Fruit fly (Drosophila melanogaster) whole organism, prepupa: ENCODE measurements around the gene CG2200.

Source experiments
- Blimp-1 ChIP-seq: fragments of 200-800 bp; sonication (Bioruptor generic); optimal IDR thresholded peaks from 3 replicates; lab custom pipeline; 2017; ENCODE audit warnings: missing biosample characterization, missing genetic modification characterization, mild to moderate bottlenecking, moderate library complexity, missing genetic modification reagents
- CG10631 ChIP-seq: fragments of 200-800 bp; sonication (Bioruptor generic); optimal IDR thresholded peaks from 2 replicates; lab custom pipeline; 2016; ENCODE audit warnings: missing biosample characterization, missing genetic modification characterization
- CG10669 ChIP-seq: fragments of 200-800 bp; sonication (Bioruptor generic); optimal IDR thresholded peaks from 3 replicates; lab custom pipeline; 2018; ENCODE audit warnings: missing biosample characterization, mild to moderate bottlenecking, missing genetic modification characterization, moderate library complexity
- CG11294 ChIP-seq: fragments of 200-800 bp; sonication (Bioruptor generic); IDR thresholded peaks from 2 replicates; pipeline ENCODE4 v1.3.6; 2022; ENCODE audit warnings: missing biosample characterization, missing genetic modification characterization
- CG11902 ChIP-seq: fragments of 200-800 bp; sonication (Bioruptor generic); optimal IDR thresholded peaks from 3 replicates; lab custom pipeline; 2016; ENCODE audit warnings: missing biosample characterization, missing genetic modification characterization
- CG15336 ChIP-seq: fragments of 200-800 bp; sonication (Bioruptor generic); IDR thresholded peaks from 2 replicates; pipeline ENCODE4 v1.3.6; 2022; ENCODE audit warnings: missing biosample characterization, missing genetic modification characterization
- CG1621 ChIP-seq: fragments of 200-800 bp; sonication (Bioruptor generic); optimal IDR thresholded peaks from 3 replicates; lab custom pipeline; 2018; ENCODE audit warnings: missing biosample characterization, mild to moderate bottlenecking, missing genetic modification characterization
- CG16779 ChIP-seq: fragments of 200-800 bp; sonication (Bioruptor generic); optimal IDR thresholded peaks from 3 replicates; lab custom pipeline; 2017; ENCODE audit warnings: missing biosample characterization, mild to moderate bottlenecking, missing genetic modification characterization
- CG32006 ChIP-seq: fragments of 200-800 bp; sonication (Bioruptor generic); optimal IDR thresholded peaks from 3 replicates; lab custom pipeline; 2017; ENCODE audit warnings: missing biosample characterization, mild to moderate bottlenecking, missing genetic modification characterization
- CG34406 ChIP-seq: fragments of 200-800 bp; sonication (Bioruptor generic); optimal IDR thresholded peaks from 3 replicates; lab custom pipeline; 2016; ENCODE audit warnings: missing biosample characterization, missing genetic modification characterization
- CG6276 ChIP-seq: fragments of 200-800 bp; sonication (Bioruptor generic); optimal IDR thresholded peaks from 2 replicates; lab custom pipeline; 2017; ENCODE audit warnings: missing biosample characterization, mild to moderate bottlenecking, missing genetic modification characterization
- CG6792 ChIP-seq: fragments of 200-800 bp; sonication (Bioruptor generic); optimal IDR thresholded peaks from 3 replicates; lab custom pipeline; 2016; ENCODE audit warnings: missing biosample characterization, missing genetic modification characterization
- CG6808 ChIP-seq: fragments of 200-800 bp; sonication (Bioruptor generic); optimal IDR thresholded peaks from 3 replicates; lab custom pipeline; 2017; ENCODE audit warnings: missing biosample characterization, missing genetic modification characterization, mild to moderate bottlenecking, moderate library complexity, missing genetic modification reagents
- CG6854 ChIP-seq: fragments of 200-800 bp; sonication (Bioruptor generic); optimal IDR thresholded peaks from 2 replicates; lab custom pipeline; 2017; ENCODE audit warnings: missing biosample characterization, mild to moderate bottlenecking, missing genetic modification characterization
- CG8119 ChIP-seq: fragments of 200-800 bp; sonication (Bioruptor generic); IDR thresholded peaks from 3 replicates; pipeline ENCODE4 v1.3.6; 2022; ENCODE audit warnings: missing biosample characterization, missing genetic modification characterization
- CG8632 ChIP-seq: fragments of 200-800 bp; sonication (Bioruptor generic); optimal IDR thresholded peaks from 3 replicates; lab custom pipeline; 2016; ENCODE audit warnings: missing biosample characterization, missing genetic modification characterization
- Eip75B ChIP-seq: fragments of 200-800 bp; sonication (Bioruptor generic); optimal IDR thresholded peaks from 3 replicates; lab custom pipeline; 2016; ENCODE audit warnings: missing biosample characterization, missing genetic modification characterization
- Eip93F ChIP-seq: fragments of 200-800 bp; sonication (Bioruptor generic); optimal IDR thresholded peaks from 2 replicates; lab custom pipeline; 2016; ENCODE audit warnings: missing biosample characterization, mild to moderate bottlenecking, missing genetic modification characterization
- Ets21C ChIP-seq: fragments of 200-800 bp; sonication (Bioruptor generic); optimal IDR thresholded peaks from 3 replicates; lab custom pipeline; 2016; ENCODE audit warnings: missing biosample characterization, missing genetic modification characterization
- Ets96B ChIP-seq: fragments of 200-800 bp; optimal IDR thresholded peaks from 2 replicates; lab custom pipeline; 2019; ENCODE audit warnings: missing biosample characterization, mild to moderate bottlenecking, missing genetic modification characterization, moderate library complexity
- Gug ChIP-seq: fragments of 200-800 bp; sonication (Bioruptor generic); IDR thresholded peaks from 2 replicates; pipeline ENCODE4 v1.3.6; 2022; ENCODE audit warnings: missing biosample characterization, missing genetic modification characterization
- Lpt ChIP-seq: fragments of 200-800 bp; sonication (Bioruptor generic); optimal IDR thresholded peaks from 3 replicates; lab custom pipeline; 2016; ENCODE audit warnings: missing biosample characterization, missing genetic modification characterization
- Met ChIP-seq: fragments of 200-800 bp; sonication (Bioruptor generic); optimal IDR thresholded peaks from 3 replicates; lab custom pipeline; 2016; ENCODE audit warnings: missing biosample characterization, missing genetic modification characterization
- Smox ChIP-seq: fragments of 200-800 bp; sonication (Bioruptor generic); optimal IDR thresholded peaks from 3 replicates; lab custom pipeline; 2016; ENCODE audit warnings: missing biosample characterization, missing genetic modification characterization
- Sox102F ChIP-seq: fragments of 200-800 bp; sonication (Bioruptor generic); optimal IDR thresholded peaks from 2 replicates; lab custom pipeline; 2016; ENCODE audit warnings: missing biosample characterization, mild to moderate bottlenecking, missing genetic modification characterization
- cyc ChIP-seq: fragments of 200-800 bp; sonication (Bioruptor generic); optimal IDR thresholded peaks from 3 replicates; lab custom pipeline; 2016; ENCODE audit warnings: missing biosample characterization, missing genetic modification characterization
- dac ChIP-seq: fragments of 200-800 bp; sonication (Bioruptor generic); optimal IDR thresholded peaks from 2 replicates; lab custom pipeline; 2017; ENCODE audit warnings: missing biosample characterization, mild to moderate bottlenecking, missing genetic modification characterization
- dsx ChIP-seq: fragments of 200-800 bp; optimal IDR thresholded peaks from 3 replicates; lab custom pipeline; 2019; ENCODE audit warnings: missing biosample characterization, mild to moderate bottlenecking, missing genetic modification characterization, moderate library complexity; ENCODE audit not compliant: poor library complexity, severe bottlenecking
- esn ChIP-seq: fragments of 200-800 bp; sonication (Bioruptor generic); optimal IDR thresholded peaks from 2 replicates; lab custom pipeline; 2016; ENCODE audit warnings: missing biosample characterization, mild to moderate bottlenecking, missing genetic modification characterization, moderate library complexity
- fkh ChIP-seq: fragments of 200-800 bp; sonication (Bioruptor generic); optimal IDR thresholded peaks from 3 replicates; lab custom pipeline; 2017; ENCODE audit warnings: missing biosample characterization, mild to moderate bottlenecking, missing genetic modification characterization, moderate library complexity
- lz ChIP-seq: fragments of 200-800 bp; sonication (Bioruptor generic); optimal IDR thresholded peaks from 3 replicates; lab custom pipeline; 2016; ENCODE audit warnings: missing biosample characterization, missing genetic modification characterization
- net ChIP-seq: fragments of 200-800 bp; sonication (Bioruptor generic); optimal IDR thresholded peaks from 3 replicates; lab custom pipeline; 2016; ENCODE audit warnings: missing biosample characterization, missing genetic modification characterization
- pdm3 ChIP-seq: fragments of 200-800 bp; sonication (Bioruptor generic); optimal IDR thresholded peaks from 3 replicates; lab custom pipeline; 2016; ENCODE audit warnings: missing biosample characterization, missing genetic modification characterization
- salr ChIP-seq, 2 experiments: fragments of 200-800 bp; sonication (Bioruptor generic); optimal IDR thresholded peaks; 3 replicates each; lab custom pipeline; 2016 to 2018; ENCODE audit warnings: missing biosample characterization in 2 of 2, missing genetic modification characterization in 2 of 2, mild to moderate bottlenecking in 1 of 2
- spab ChIP-seq: fragments of 200-800 bp; sonication (Bioruptor generic); optimal IDR thresholded peaks from 2 replicates; lab custom pipeline; 2017; ENCODE audit warnings: missing biosample characterization, mild to moderate bottlenecking, missing genetic modification characterization, missing genetic modification reagents
- ss ChIP-seq, 2 experiments: fragments of 200-800 bp; sonication (Bioruptor generic); optimal IDR thresholded peaks; 2 replicates in 1 of 2; 3 replicates in 1 of 2; lab custom pipeline; 2017 to 2018; ENCODE audit warnings: mild to moderate bottlenecking in 2 of 2, missing biosample characterization in 2 of 2, missing genetic modification characterization in 2 of 2, moderate library complexity in 1 of 2
- vri ChIP-seq: fragments of 200-800 bp; sonication (Bioruptor generic); optimal IDR thresholded peaks from 3 replicates; lab custom pipeline; 2016; ENCODE audit warnings: missing biosample characterization, mild to moderate bottlenecking, missing genetic modification characterization

The CG2200 gene

DNA sequence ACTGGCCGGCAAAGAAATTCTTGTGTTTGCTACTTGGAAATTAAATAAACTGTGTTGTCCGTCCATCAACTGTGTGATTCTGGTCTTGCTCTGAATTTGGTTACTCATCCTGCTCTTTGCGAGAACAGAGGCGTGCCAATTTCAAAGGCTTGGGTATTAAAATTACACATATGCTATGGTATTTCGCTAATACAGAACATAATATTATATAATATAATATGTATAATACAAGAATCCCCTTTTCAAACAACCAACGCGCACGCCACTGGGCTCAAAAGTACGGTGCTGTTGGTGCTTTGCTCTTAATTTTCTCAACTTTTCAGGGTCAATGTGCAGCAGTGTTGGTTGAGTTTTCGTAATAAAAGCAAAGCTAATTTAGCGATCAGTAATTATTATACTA lies 5.8 kb downstream of the CG2200 start (continued):
- TF ChIP-seq cyc (GFP tag; lab: Kevin White, UChicago) (peak; percentile 43), CG15336 (GFP tag; lab: Robert Waterston, UW) (peak; percentile 65), Eip75B (GFP tag; lab: Kevin White, UChicago) (peak; percentile 13), CG6808 (GFP tag; lab: Kevin White, UChicago) (no peak), CG6276 (GFP tag; lab: Kevin White, UChicago) (peak; percentile 6), Smox (peak; percentile 42), Lpt (GFP tag; lab: Kevin White, UChicago) (peak; percentile 1), Met (GFP tag; lab: Kevin White, UChicago) (peak; percentile 43), Gug (peak; percentile 35; the same call in 1 of the 2 replicates), Ets21C (GFP tag; lab: Kevin White, UChicago) (peak; percentile 27), lz (peak; percentile 68), salr (GFP tag; optimal IDR thresholded peaks at IDR 0.05; lab: Kevin White, UChicago) (peak in 1 of 2 experiments; percentile 8), CG6792 (peak; percentile 44), pdm3 (peak; percentile 40), net (peak; percentile 50), vri (GFP tag; lab: Kevin White, UChicago) (peak; percentile 55), spab (GFP tag; lab: Kevin White, UChicago) (peak; percentile 11), CG34406 (GFP tag; lab: Kevin White, UChicago) (peak; percentile 72), CG1621 (tag; lab: Kevin White, UChicago) (no peak), Sox102F (GFP tag; lab: Kevin White, UChicago) (peak; percentile 59), Eip93F (GFP tag; lab: Kevin White, UChicago) (peak; percentile 42), dac (no peak), CG11902 (peak; percentile 14), Blimp-1 (peak; percentile 48), CG16779 (tag; lab: Kevin White, UChicago) (no peak), fkh (peak; percentile 33)

DNA sequence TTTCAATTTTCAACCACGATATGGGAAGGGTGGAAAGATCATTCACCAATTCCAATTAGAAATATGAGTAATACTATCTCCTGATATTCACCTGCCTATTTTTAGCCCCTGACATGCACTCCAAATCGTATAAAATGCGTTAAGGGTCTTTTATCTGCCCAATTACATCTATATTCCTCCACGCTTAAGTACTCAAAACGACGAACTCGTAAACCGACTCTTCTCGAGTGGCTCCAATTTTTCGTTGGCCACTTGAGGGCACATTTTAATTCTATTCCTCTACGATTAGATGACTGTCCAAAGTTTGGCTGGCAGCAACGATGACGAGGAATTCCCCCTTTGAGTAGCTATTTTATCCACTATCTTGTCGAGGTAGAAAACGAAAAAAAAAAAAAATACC lies 7.7 kb downstream of the CG2200 start:
- TF ChIP-seq dsx (GFP tag; lab: Kevin White, UChicago) (no peak), CG10631 (GFP tag; lab: Kevin White, UChicago) (no peak), CG11294 (GFP tag; lab: Robert Waterston, UW) (no peak), vri (GFP tag; lab: Kevin White, UChicago) (no peak), ss (GFP tag; optimal IDR thresholded peaks at IDR 0.05; lab: Kevin White, UChicago) (no peak), CG10669 (GFP tag; lab: Kevin White, UChicago) (no peak), Smox (no peak), CG8119 (no peak), CG6276 (GFP tag; lab: Kevin White, UChicago) (no peak)

DNA sequence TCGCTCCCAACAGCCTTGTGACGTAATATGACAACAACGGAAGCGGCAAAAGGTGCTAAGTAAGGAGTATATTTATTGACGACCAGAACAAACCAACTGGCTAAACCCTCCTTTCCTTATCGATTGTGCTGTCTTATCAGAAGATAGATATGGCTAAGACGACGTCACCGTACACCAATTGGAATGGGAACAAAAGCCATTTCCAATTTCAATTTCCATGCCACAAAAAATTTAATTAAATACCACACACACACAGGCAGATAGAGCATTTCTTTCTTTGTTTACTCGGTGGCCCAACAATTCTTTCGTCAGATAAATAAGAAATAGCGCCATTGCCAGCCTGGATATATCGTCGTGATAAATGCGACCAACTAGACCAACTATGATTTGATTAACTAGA lies 10.5 kb downstream of the CG2200 start:
- TF ChIP-seq fkh (peak; percentile 17), vri (GFP tag; lab: Kevin White, UChicago) (peak; percentile 13), CG8632 (GFP tag; lab: Kevin White, UChicago) (no peak)
- TF ChIP-seq, all 60 proteins: peak for 2

DNA sequence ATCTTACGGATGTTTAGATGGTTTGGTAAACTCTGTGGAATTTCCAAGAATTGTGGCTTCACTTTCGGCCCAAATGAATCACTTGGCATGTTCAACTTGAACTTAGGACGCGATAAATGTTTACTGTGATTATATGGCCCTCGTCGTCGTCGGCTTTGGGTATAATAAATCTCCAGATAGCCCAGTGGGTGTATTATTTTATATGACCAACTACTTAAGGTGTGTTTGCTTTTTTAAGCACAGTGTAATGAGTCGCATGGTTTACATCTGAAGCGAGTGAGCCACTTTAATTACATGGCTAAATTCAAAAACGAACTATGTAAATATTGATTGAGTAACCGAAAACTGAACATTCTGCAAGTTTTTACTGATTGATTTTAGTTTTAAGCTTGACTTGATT lies 11.1 kb downstream of the CG2200 start:
- TF ChIP-seq CG32006 (GFP tag; lab: Kevin White, UChicago) (no peak), fkh (peak; percentile 34), spab (GFP tag; lab: Kevin White, UChicago) (no peak), CG6854 (GFP tag; lab: Kevin White, UChicago) (no peak), Ets96B (tag; lab: Kevin White, UChicago) (no peak), esn (GFP tag; lab: Kevin White, UChicago) (no peak), pdm3 (no peak), Eip93F (GFP tag; lab: Kevin White, UChicago) (no peak), CG10631 (GFP tag; lab: Kevin White, UChicago) (no peak)
